Fruit fly (Drosophila melanogaster) whole organism, embryonic: ENCODE measurements around the gene Papss.
A peak's percentile ranks its signal among the peaks of the same experiment; 100 is the strongest.

Experiments used
- ATbp ChIP-seq: fragments of 200-800 bp; sonication (Bioruptor generic); optimal IDR thresholded peaks from 2 replicates; lab custom pipeline; 2017; ENCODE audit warnings: missing biosample characterization, mild to moderate bottlenecking, missing genetic modification characterization, missing genetic modification reagents
- Atf3 ChIP-seq: fragments of 200-800 bp; sonication (Bioruptor generic); optimal IDR thresholded peaks from 3 replicates; lab custom pipeline; 2016; ENCODE audit warnings: missing biosample characterization, missing genetic modification characterization
- CG10462 ChIP-seq: fragments of 200-800 bp; sonication (Bioruptor generic); optimal IDR thresholded peaks from 2 replicates; lab custom pipeline; 2016; ENCODE audit warnings: missing biosample characterization, missing genetic modification characterization
- CG12155 ChIP-seq: fragments of 200-800 bp; sonication (Bioruptor generic); optimal IDR thresholded peaks from 3 replicates; lab custom pipeline; 2016; ENCODE audit warnings: missing biosample characterization, missing genetic modification characterization
- CG12299 ChIP-seq: fragments of 200-800 bp; sonication (Bioruptor generic); optimal IDR thresholded peaks from 2 replicates; lab custom pipeline; 2018; ENCODE audit warnings: missing biosample characterization, mild to moderate bottlenecking, missing genetic modification characterization
- CG12744 ChIP-seq: fragments of 200-800 bp; sonication (Bioruptor generic); optimal IDR thresholded peaks from 2 replicates; lab custom pipeline; 2016; ENCODE audit warnings: missing biosample characterization, missing genetic modification characterization
- CG13287 ChIP-seq: fragments of 200-800 bp; sonication (Bioruptor generic); IDR thresholded peaks from 2 replicates; pipeline ENCODE4 v1.3.6; 2022; ENCODE audit warnings: missing biosample characterization, missing genetic modification characterization; ENCODE audit not compliant: partially characterized antibody
- CG13775 ChIP-seq: fragments of 200-800 bp; sonication (Bioruptor generic); optimal IDR thresholded peaks from 3 replicates; lab custom pipeline; 2017; ENCODE audit warnings: missing biosample characterization, mild to moderate bottlenecking, missing genetic modification characterization
- CG18262 ChIP-seq: fragments of 200-800 bp; optimal IDR thresholded peaks from 3 replicates; lab custom pipeline; 2019; ENCODE audit warnings: missing biosample characterization, mild to moderate bottlenecking, missing genetic modification characterization, moderate library complexity
- CG18619 ChIP-seq: fragments of 200-800 bp; sonication (Bioruptor generic); optimal IDR thresholded peaks from 3 replicates; lab custom pipeline; 2017; ENCODE audit warnings: missing biosample characterization, mild to moderate bottlenecking, missing genetic modification characterization
- CG2116 ChIP-seq: fragments of 200-800 bp; sonication (Bioruptor generic); optimal IDR thresholded peaks from 3 replicates; lab custom pipeline; 2018; ENCODE audit warnings: missing biosample characterization, mild to moderate bottlenecking, missing genetic modification characterization
- CG2199 ChIP-seq: fragments of 200-800 bp; sonication (Bioruptor generic); IDR thresholded peaks from 3 replicates; pipeline ENCODE4 v1.3.6; 2022; ENCODE audit warnings: missing biosample characterization, missing genetic modification characterization
- CG2712 ChIP-seq: fragments of 200-800 bp; optimal IDR thresholded peaks from 3 replicates; lab custom pipeline; 2019; ENCODE audit warnings: missing biosample characterization, mild to moderate bottlenecking, missing genetic modification characterization, moderate library complexity
- CG32767 ChIP-seq: fragments of 200-800 bp; sonication (Bioruptor generic); IDR thresholded peaks from 2 replicates; pipeline ENCODE4 v1.3.6; 2022; ENCODE audit warnings: missing biosample characterization, missing genetic modification characterization
- CG33557 ChIP-seq: fragments of 200-800 bp; sonication (Bioruptor generic); optimal IDR thresholded peaks from 2 replicates; lab custom pipeline; 2019; ENCODE audit warnings: missing biosample characterization, mild to moderate bottlenecking, missing genetic modification characterization, moderate library complexity
- CG3995 ChIP-seq: fragments of 200-800 bp; sonication (Bioruptor generic); optimal IDR thresholded peaks from 3 replicates; lab custom pipeline; 2016; ENCODE audit warnings: missing biosample characterization, missing genetic modification characterization
- CG43689 ChIP-seq: fragments of 200-800 bp; sonication (Bioruptor generic); IDR thresholded peaks from 2 replicates; pipeline ENCODE4 v1.3.6; 2022; ENCODE audit warnings: missing biosample characterization, missing genetic modification characterization
- CG4617 ChIP-seq: fragments of 200-800 bp; sonication (Bioruptor generic); optimal IDR thresholded peaks from 3 replicates; lab custom pipeline; 2016; ENCODE audit warnings: missing biosample characterization, missing genetic modification characterization, borderline replicate concordance
- CG7839 ChIP-seq: fragments of 200-800 bp; sonication (Bioruptor generic); optimal IDR thresholded peaks from 3 replicates; lab custom pipeline; 2018; ENCODE audit warnings: missing biosample characterization, mild to moderate bottlenecking, missing genetic modification characterization, moderate library complexity
- CG9215 ChIP-seq: fragments of 200-800 bp; sonication (Bioruptor generic); IDR thresholded peaks from 2 replicates; pipeline ENCODE4 v1.3.6; 2022; ENCODE audit warnings: missing biosample characterization, missing genetic modification characterization
- D19A ChIP-seq: fragments of 200-800 bp; optimal IDR thresholded peaks from 3 replicates; lab custom pipeline; 2019; ENCODE audit warnings: missing biosample characterization, mild to moderate bottlenecking, missing genetic modification characterization, moderate library complexity
- Dek ChIP-seq: fragments of 200-800 bp; sonication (Bioruptor generic); optimal IDR thresholded peaks from 3 replicates; lab custom pipeline; 2019; ENCODE audit warnings: missing biosample characterization, mild to moderate bottlenecking, missing genetic modification characterization, moderate library complexity
- Hey ChIP-seq: fragments of 200-800 bp; sonication (Bioruptor generic); optimal IDR thresholded peaks from 3 replicates; lab custom pipeline; 2018; ENCODE audit warnings: missing biosample characterization, mild to moderate bottlenecking, missing genetic modification characterization
- Hmr ChIP-seq: fragments of 200-800 bp; sonication (Bioruptor generic); optimal IDR thresholded peaks from 3 replicates; lab custom pipeline; 2017; ENCODE audit warnings: mild to moderate bottlenecking, missing biosample characterization, missing genetic modification reagents, missing genetic modification characterization
- Hsf ChIP-seq: fragments of 200-800 bp; sonication (Bioruptor generic); optimal IDR thresholded peaks from 3 replicates; lab custom pipeline; 2016; ENCODE audit warnings: missing biosample characterization, missing genetic modification characterization
- Lhr ChIP-seq: fragments of 200-800 bp; sonication (Bioruptor generic); optimal IDR thresholded peaks from 3 replicates; lab custom pipeline; 2017; ENCODE audit warnings: mild to moderate bottlenecking, missing biosample characterization, missing genetic modification reagents, missing genetic modification characterization
- Lpt ChIP-seq: fragments of >200 bp; optimal IDR thresholded peaks from 2 replicates; lab custom pipeline; 2018; ENCODE audit warnings: missing biosample characterization, missing genetic modification characterization
- MESR4 ChIP-seq: fragments of 200-800 bp; sonication (Bioruptor generic); optimal IDR thresholded peaks from 2 replicates; lab custom pipeline; 2018; ENCODE audit warnings: missing biosample characterization, mild to moderate bottlenecking, missing genetic modification characterization, moderate library complexity
- Myb ChIP-seq: fragments of 200-800 bp; sonication (Bioruptor generic); optimal IDR thresholded peaks from 2 replicates; lab custom pipeline; 2016; ENCODE audit warnings: missing biosample characterization, missing genetic modification characterization
- Optix ChIP-seq: fragments of 200-800 bp; sonication (Bioruptor generic); IDR thresholded peaks from 3 replicates; pipeline ENCODE4 v1.3.6; 2022; ENCODE audit warnings: missing biosample characterization, missing genetic modification characterization
- Pdp1 ChIP-seq, 2 experiments: fragments of 200-800 bp; sonication (Bioruptor generic); optimal IDR thresholded peaks; 3 replicates each; lab custom pipeline; 2016; ENCODE audit warnings: missing biosample characterization in 2 of 2, missing genetic modification characterization in 2 of 2, mild to moderate bottlenecking in 1 of 2, moderate library complexity in 1 of 2
- Side ChIP-seq: fragments of 200-800 bp; sonication (Bioruptor generic); optimal IDR thresholded peaks from 2 replicates; lab custom pipeline; 2016; ENCODE audit warnings: missing biosample characterization, missing genetic modification characterization
- Sox100B ChIP-seq: fragments of 200-800 bp; sonication (Bioruptor generic); optimal IDR thresholded peaks from 3 replicates; lab custom pipeline; 2018; ENCODE audit warnings: missing biosample characterization, mild to moderate bottlenecking, missing genetic modification characterization
- Xbp1 ChIP-seq: fragments of 200-800 bp; sonication (Bioruptor generic); optimal IDR thresholded peaks from 3 replicates; lab custom pipeline; 2016; ENCODE audit warnings: missing biosample characterization, mild to moderate bottlenecking, missing genetic modification characterization
- abd-A ChIP-seq: fragments of 200-800 bp; sonication (Bioruptor generic); optimal IDR thresholded peaks from 3 replicates; lab custom pipeline; 2019; ENCODE audit warnings: missing biosample characterization, mild to moderate bottlenecking, missing genetic modification characterization, moderate library complexity
- bbx ChIP-seq: fragments of 200-800 bp; sonication (Bioruptor generic); IDR thresholded peaks from 2 replicates; pipeline ENCODE4 v1.3.6; 2022; ENCODE audit warnings: missing biosample characterization, missing genetic modification characterization; ENCODE audit not compliant: partially characterized antibody
- chn ChIP-seq: fragments of 200-800 bp; sonication (Bioruptor generic); optimal IDR thresholded peaks from 2 replicates; lab custom pipeline; 2016; ENCODE audit warnings: missing biosample characterization, missing genetic modification characterization
- crc ChIP-seq: fragments of 200-800 bp; sonication (Bioruptor generic); optimal IDR thresholded peaks from 2 replicates; lab custom pipeline; 2016; ENCODE audit warnings: missing biosample characterization, missing genetic modification characterization
- fd102C ChIP-seq: fragments of 200-800 bp; sonication (Bioruptor generic); optimal IDR thresholded peaks from 2 replicates; lab custom pipeline; 2018; ENCODE audit warnings: missing biosample characterization, mild to moderate bottlenecking, missing genetic modification characterization, moderate library complexity
- gsb ChIP-seq: fragments of 200-800 bp; sonication (Bioruptor generic); IDR thresholded peaks from 2 replicates; pipeline ENCODE4 v1.3.6; 2022; ENCODE audit warnings: missing biosample characterization, missing genetic modification characterization
- jing ChIP-seq: fragments of 200-800 bp; sonication (Bioruptor generic); optimal IDR thresholded peaks from 2 replicates; lab custom pipeline; 2018; ENCODE audit warnings: missing biosample characterization, mild to moderate bottlenecking, missing genetic modification characterization
- ken ChIP-seq: fragments of 200-800 bp; sonication (Bioruptor generic); IDR thresholded peaks from 3 replicates; pipeline ENCODE4 v1.3.6; 2022; ENCODE audit warnings: missing biosample characterization, missing genetic modification characterization
- lov ChIP-seq, 2 experiments: fragments of 200-800 bp in 1 of 2; fragments of >200 bp in 1 of 2; sonication (Bioruptor generic) in 1 of 2; IDR thresholded peaks in 1 of 2; optimal IDR thresholded peaks in 1 of 2; 2 replicates in 1 of 2; 3 replicates in 1 of 2; pipeline versions ENCODE4 v1.3.6 to Lab custom; 2017 to 2022; ENCODE audit warnings: missing biosample characterization in 1 of 2, missing genetic modification characterization in 1 of 2
- luna ChIP-seq: fragments of 200-800 bp; sonication (Bioruptor generic); optimal IDR thresholded peaks from 2 replicates; lab custom pipeline; 2016; ENCODE audit warnings: missing biosample characterization, missing genetic modification characterization
- pho ChIP-seq: fragments of 200-800 bp; sonication (Bioruptor generic); optimal IDR thresholded peaks from 2 replicates; lab custom pipeline; 2016; ENCODE audit warnings: missing biosample characterization, missing genetic modification characterization
- pros ChIP-seq: fragments of 200-800 bp; sonication (Bioruptor generic); optimal IDR thresholded peaks from 3 replicates; lab custom pipeline; 2019; ENCODE audit warnings: missing biosample characterization, mild to moderate bottlenecking, missing genetic modification characterization, moderate library complexity
- pzg ChIP-seq: fragments of 200-800 bp; sonication (Bioruptor generic); optimal IDR thresholded peaks from 3 replicates; lab custom pipeline; 2018; ENCODE audit warnings: missing biosample characterization, mild to moderate bottlenecking, missing genetic modification characterization, moderate library complexity
- sens-2 ChIP-seq: fragments of 200-800 bp; sonication (Bioruptor generic); IDR thresholded peaks from 2 replicates; pipeline ENCODE4 v1.3.6; 2022; ENCODE audit warnings: missing biosample characterization, missing genetic modification characterization
- slbo ChIP-seq: fragments of 200-800 bp; sonication (Bioruptor generic); IDR thresholded peaks from 2 replicates; pipeline ENCODE4 v1.3.6; 2022; ENCODE audit warnings: missing biosample characterization, missing genetic modification characterization
- sob ChIP-seq: fragments of 200-800 bp; sonication (Bioruptor generic); IDR thresholded peaks from 2 replicates; pipeline ENCODE4 v1.3.6; 2022; ENCODE audit warnings: missing biosample characterization, missing genetic modification characterization
- zfh1 ChIP-seq: fragments of 200-800 bp; sonication (Bioruptor generic); IDR thresholded peaks from 3 replicates; pipeline ENCODE4 v1.3.6; 2022; ENCODE audit warnings: missing biosample characterization, missing genetic modification characterization

The Papss gene

DNA sequence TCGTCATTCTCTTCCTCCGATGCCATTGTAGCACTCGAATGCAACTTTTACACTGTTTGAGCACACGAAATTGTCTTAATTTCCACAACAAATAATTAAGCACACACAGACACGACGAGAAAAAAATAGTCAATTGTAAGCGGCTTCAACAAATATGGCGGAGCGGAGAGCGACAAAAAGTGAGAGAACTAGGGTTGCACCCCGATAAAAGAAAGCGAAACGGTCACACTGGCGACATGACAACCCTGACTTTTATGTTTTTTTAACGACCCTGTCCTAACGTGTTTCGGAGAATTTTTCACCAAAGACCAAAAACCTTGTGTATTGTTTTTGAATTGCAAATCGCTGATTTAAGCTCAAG is 64.9 kb downstream of the Papss start, which contains the start of the genes Mi-2 and Prp3 (continued):
- TF ChIP-seq CG18262 (tag; lab: Kevin White, UChicago) (no peak), ken (GFP tag; lab: Robert Waterston, UW) (no peak), abd-A (tag; lab: Kevin White, UChicago) (no peak), Lhr (GFP tag; lab: Kevin White, UChicago) (peak; percentile 17), Myb (GFP tag; lab: Kevin White, UChicago) (peak; percentile 84), gsb (GFP tag; lab: Robert Waterston, UW) (no peak), slbo (GFP tag; lab: Robert Waterston, UW) (peak; percentile 23; the same call in 1 of the 2 replicates), CG2116 (peak; percentile 99), CG9215 (GFP tag; lab: Robert Waterston, UW) (no peak), D19A (tag; lab: Kevin White, UChicago) (peak; percentile 80), pho (GFP tag; lab: Kevin White, UChicago) (no peak), CG18619 (GFP tag; lab: Kevin White, UChicago) (no peak), lov (optimal IDR thresholded peaks at IDR 0.05; lab: Kevin White, UChicago) (no peak), lov (GFP tag; IDR thresholded peaks at IDR 0.05; lab: Robert Waterston, UW) (no peak), Pdp1 (GFP tag; optimal IDR thresholded peaks at IDR 0.05; lab: Kevin White, UChicago) (peak in 1 of 2 experiments; percentile 31), Optix (no peak), CG33557 (peak; percentile 20), sens-2 (GFP tag; lab: Robert Waterston, UW) (no peak), CG12155 (GFP tag; lab: Kevin White, UChicago) (no peak), Dek (tag; lab: Kevin White, UChicago) (peak; percentile 8), luna (no peak), sob (GFP tag; lab: Robert Waterston, UW) (no peak), pzg (GFP tag; lab: Kevin White, UChicago) (peak; percentile 84), Hey (tag; lab: Kevin White, UChicago) (no peak), chn (GFP tag; lab: Kevin White, UChicago) (no peak), CG13775 (peak; percentile 11), CG12299 (tag; lab: Kevin White, UChicago) (peak; percentile 69), Atf3 (GFP tag; lab: Kevin White, UChicago) (no peak), CG3995 (GFP tag; lab: Kevin White, UChicago) (no peak), CG7839 (tag; lab: Kevin White, UChicago) (no peak), CG2199 (GFP tag; lab: Robert Waterston, UW) (no peak; the same call in 2 of the 3 replicates), CG13287 (GFP tag; lab: Robert Waterston, UW) (peak; percentile 60; the same call in 1 of the 2 replicates), Hmr (GFP tag; lab: Kevin White, UChicago) (no peak), crc (GFP tag; lab: Kevin White, UChicago) (no peak), jing (GFP tag; lab: Kevin White, UChicago) (no peak), Lpt (GFP tag; lab: Kevin White, UChicago) (no peak), CG12744 (GFP tag; lab: Kevin White, UChicago) (no peak), Side (GFP tag; lab: Kevin White, UChicago) (no peak), CG32767 (GFP tag; lab: Robert Waterston, UW) (no peak), Hsf (GFP tag; lab: Kevin White, UChicago) (peak; percentile 21), ATbp (GFP tag; lab: Kevin White, UChicago) (no peak), fd102C (no peak), pros (GFP tag; lab: Kevin White, UChicago) (no peak), CG10462 (no peak), MESR4 (GFP tag; lab: Kevin White, UChicago) (peak; percentile 81), CG4617 (GFP tag; lab: Kevin White, UChicago) (peak; percentile 95), zfh1 (GFP tag; lab: Robert Waterston, UW) (peak; percentile 48; the same call in 1 of the 3 replicates), CG2712 (tag; lab: Kevin White, UChicago) (peak; percentile 36), bbx (0 out of 2 replicates have a peak, but pooled peaks have one; percentile 15), Sox100B (GFP tag; lab: Kevin White, UChicago) (no peak), CG43689 (GFP tag; lab: Robert Waterston, UW) (no peak), Xbp1 (GFP tag; lab: Kevin White, UChicago) (peak; percentile 28)
